Worm (Caenorhabditis elegans): ENCODE measurements around the gene F58H1.7.

ce11 chrV:11978179-11978578, 13.6 kb upstream of the F58H1.7 start, which contains the start of gene mif-2:
- TF ChIP-seq F13H6.1 (tag; optimal IDR thresholded peaks at IDR 0.05) = no peak
- no peak for TF ChIP-seq blmp-1 (tag; optimal IDR thresholded peaks at IDR 0.05; ENCODE audit: insufficient read depth)
- TF ChIP-seq fos-1 (tag; optimal IDR thresholded peaks at IDR 0.05) = no peak
- TF ChIP-seq R02D3.7 (tag; optimal IDR thresholded peaks at IDR 0.05) = no peak
- TF ChIP-seq nhr-129 (tag; optimal IDR thresholded peaks at IDR 0.05) = no peak
- TF ChIP-seq lin-39 (tag; optimal IDR thresholded peaks at IDR 0.05) = no peak
- no peak for TF ChIP-seq lin-11 (tag; optimal IDR thresholded peaks at IDR 0.05)
- TF ChIP-seq egl-27 (tag; optimal IDR thresholded peaks at IDR 0.05) = no peak
- TF ChIP-seq ama-1 (optimal IDR thresholded peaks at IDR 0.05) = no peak
- TF ChIP-seq lsy-2 (tag; optimal IDR thresholded peaks at IDR 0.05) = no peak
- TF ChIP-seq aly-2 (tag; optimal IDR thresholded peaks at IDR 0.05) = no peak
